Worm (Caenorhabditis elegans): ENCODE data around the gene T25F10.4.

DNA sequence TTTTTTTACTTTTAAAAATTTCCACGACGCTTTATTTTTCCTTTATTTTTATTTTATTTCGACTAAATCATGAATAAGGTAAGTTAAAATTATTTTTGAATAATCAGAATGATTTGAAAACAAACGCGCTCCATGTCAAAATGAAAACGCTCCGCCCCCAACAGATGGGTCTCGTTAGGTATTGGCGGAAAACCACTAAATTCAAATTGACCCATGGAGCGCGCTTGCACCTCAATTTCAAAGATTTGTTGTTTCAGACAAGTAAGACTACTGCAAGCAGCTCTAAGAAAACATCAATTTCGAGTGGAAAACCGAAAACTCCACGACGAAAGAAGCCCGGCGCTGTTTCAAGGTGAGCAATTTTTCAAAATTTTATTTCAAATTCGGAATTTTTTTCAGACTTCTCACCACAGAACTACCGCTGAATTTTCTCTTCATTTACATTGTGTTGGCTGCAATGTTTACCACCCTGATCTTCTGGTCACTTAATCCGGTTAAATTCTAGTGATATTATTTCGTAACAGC is 25.7 kb upstream of the T25F10.4 start, which contains the start of gene ZC404.2:
- TF ChIP-seq R02D3.7 (tag; optimal IDR thresholded peaks at IDR 0.05) (no peak), ama-1 (optimal IDR thresholded peaks at IDR 0.05) (no peak), nhr-28 (tag; optimal IDR thresholded peaks at IDR 0.05) (no peak), ceh-9 (tag; optimal IDR thresholded peaks at IDR 0.05) (no peak)

All from whole organism, L3 larva.